Worm (Caenorhabditis elegans): ENCODE results near the gene gpa-5.

ce11 chrX:2108682-2109081, 12.2 kb downstream of the gpa-5 start, which contains the start of gene F53B1.2:
- TF ChIP-seq flt-1 (GFP tag; IDR thresholded peaks at IDR 0.05) (no peak), med-1 (GFP tag; optimal IDR thresholded peaks at IDR 0.05; ENCODE audit: insufficient read depth) (no peak)
